Worm (Caenorhabditis elegans) whole organism, L2 larva: ENCODE data around the gene M02D8.3.

Source experiments
- aly-2 ChIP-seq: fragments of 150-350 bp; optimal IDR thresholded peaks from 2 replicates; lab custom pipeline; 2014; ENCODE audit warnings: missing biosample characterization, missing genetic modification characterization
- ama-1 ChIP-seq: fragments of 150-350 bp; optimal IDR thresholded peaks from 2 replicates; lab custom pipeline; 2018; ENCODE audit warnings: inconsistent platforms
- ceh-16 ChIP-seq: fragments of 150-350 bp; optimal IDR thresholded peaks from 2 replicates; lab custom pipeline; 2014; ENCODE audit warnings: missing biosample characterization, missing genetic modification characterization
- dmd-4 ChIP-seq: sonication (generic microtip); optimal IDR thresholded peaks from 2 replicates; lab custom pipeline; 2017; ENCODE audit warnings: missing biosample characterization, missing genetic modification characterization
- egl-27 ChIP-seq: sonication (generic microtip); optimal IDR thresholded peaks from 3 replicates; lab custom pipeline; 2017; ENCODE audit warnings: missing biosample characterization, missing genetic modification reagents, missing genetic modification characterization
- lin-11 ChIP-seq: fragments of 150-350 bp; sonication (generic microtip); optimal IDR thresholded peaks from 2 replicates; lab custom pipeline; 2014; ENCODE audit warnings: missing biosample characterization, missing genetic modification characterization, inconsistent platforms, mixed read lengths
- mab-5 ChIP-seq: fragments of 150-350 bp; optimal IDR thresholded peaks from 2 replicates; lab custom pipeline; 2014; ENCODE audit warnings: missing biosample characterization, missing genetic modification characterization
- nhr-10 ChIP-seq: sonication (generic microtip); optimal IDR thresholded peaks from 2 replicates; lab custom pipeline; 2017; ENCODE audit warnings: missing biosample characterization, missing genetic modification characterization
- nhr-23 ChIP-seq: fragments of 150-350 bp; optimal IDR thresholded peaks from 2 replicates; lab custom pipeline; 2014; ENCODE audit warnings: missing biosample characterization, missing genetic modification reagents, missing genetic modification characterization
- nhr-237 ChIP-seq: fragments of 150-350 bp; optimal IDR thresholded peaks from 2 replicates; lab custom pipeline; 2014; ENCODE audit warnings: missing biosample characterization, missing genetic modification characterization
- unc-39 ChIP-seq: fragments of 150-350 bp; optimal IDR thresholded peaks from 2 replicates; lab custom pipeline; 2014; ENCODE audit warnings: missing biosample characterization, missing genetic modification characterization
- unc-62 ChIP-seq: fragments of 150-350 bp; optimal IDR thresholded peaks from 2 replicates; lab custom pipeline; 2014; ENCODE audit warnings: missing biosample characterization, missing genetic modification reagents, missing genetic modification characterization
- zag-1 ChIP-seq: fragments of 150-350 bp; optimal IDR thresholded peaks from 2 replicates; lab custom pipeline; 2014; ENCODE audit warnings: missing biosample characterization, missing genetic modification characterization
- ztf-11 ChIP-seq: sonication (generic microtip); optimal IDR thresholded peaks from 2 replicates; lab custom pipeline; 2017; ENCODE audit warnings: missing biosample characterization, missing genetic modification characterization

DNA sequence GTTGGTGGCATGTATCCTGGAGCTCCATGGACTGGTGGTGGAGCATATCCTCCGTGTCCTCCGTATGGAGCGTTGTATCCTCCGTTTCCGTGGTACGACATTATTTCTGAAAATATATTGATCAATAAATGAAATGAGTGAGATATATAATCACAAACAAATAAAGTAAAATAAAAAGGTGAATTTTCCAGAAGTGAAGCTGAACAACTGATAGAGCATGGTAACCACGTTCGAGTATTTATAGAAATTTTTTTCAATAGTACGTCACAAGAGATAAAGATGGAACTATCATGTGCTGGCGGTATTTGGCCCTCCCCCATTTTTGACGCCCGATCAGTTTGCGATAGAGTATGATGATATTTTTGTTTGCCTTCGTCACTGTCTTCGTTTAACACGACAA, 20.0 kb downstream of the M02D8.3 start, which contains the start of gene F53A9.7:
- no peak for TF ChIP-seq ztf-11 (tag; lab: Kevin White, UChicago)
- no peak for TF ChIP-seq unc-62
- TF ChIP-seq egl-27 (tag; lab: Kevin White, UChicago), result no peak
- no peak for TF ChIP-seq nhr-23 (tag; lab: Kevin White, UChicago)
- TF ChIP-seq dmd-4 (tag; lab: Kevin White, UChicago), result no peak
- no peak for TF ChIP-seq lin-11 (tag; lab: Kevin White, UChicago)
- TF ChIP-seq zag-1, result no peak
- TF ChIP-seq aly-2 (tag; lab: Kevin White, UChicago), result no peak
- TF ChIP-seq nhr-10 (tag; lab: Kevin White, UChicago), result no peak
- no peak for TF ChIP-seq unc-39
- TF ChIP-seq mab-5, result no peak
- no peak for TF ChIP-seq ceh-16 (tag; lab: Kevin White, UChicago)
- no peak for TF ChIP-seq ama-1 (lab: Kevin White, UChicago)
- TF ChIP-seq nhr-237, result no peak
